Fruit fly (Drosophila melanogaster) whole organism, wandering third instar larva: ENCODE results near the gene CG13606.

Experiments
- CG32264 ChIP-seq: fragments of 200-800 bp; sonication (Bioruptor generic); optimal IDR thresholded peaks from 2 replicates; lab custom pipeline; 2016; ENCODE audit warnings: missing biosample characterization, missing genetic modification characterization
- CG9705 ChIP-seq: fragments of 200-800 bp; sonication (Bioruptor generic); optimal IDR thresholded peaks from 2 replicates; lab custom pipeline; 2018; ENCODE audit warnings: missing biosample characterization, mild to moderate bottlenecking, missing genetic modification characterization
- CrebA ChIP-seq: fragments of 200-800 bp; sonication (Bioruptor generic); optimal IDR thresholded peaks from 2 replicates; lab custom pipeline; 2016; ENCODE audit warnings: missing biosample characterization, mild to moderate bottlenecking, missing genetic modification characterization, borderline replicate concordance
- Dfd ChIP-seq: fragments of >200 bp; optimal IDR thresholded peaks from 2 replicates; lab custom pipeline; 2017; ENCODE audit warnings: missing biosample characterization, missing genetic modification characterization
- Dif ChIP-seq: fragments of 200-275, 200-300 bp; sonication (Bioruptor generic); optimal IDR thresholded peaks from 2 replicates; lab custom pipeline; 2018; ENCODE audit warnings: missing biosample characterization, missing genetic modification characterization; ENCODE audit not compliant: partially characterized antibody
- GATAd ChIP-seq: sonication (Bioruptor generic); optimal IDR thresholded peaks from 2 replicates; lab custom pipeline; 2016; ENCODE audit warnings: missing biosample characterization, missing genetic modification characterization
- HLH106 ChIP-seq: fragments of 200-800 bp; optimal IDR thresholded peaks from 3 replicates; lab custom pipeline; 2019; ENCODE audit warnings: missing biosample characterization, mild to moderate bottlenecking, missing genetic modification characterization, moderate library complexity
- Hnf4 ChIP-seq: fragments of 200-800 bp; sonication (Bioruptor generic); optimal IDR thresholded peaks from 2 replicates; lab custom pipeline; 2016; ENCODE audit warnings: missing biosample characterization, mild to moderate bottlenecking, missing genetic modification characterization
- Hr78 ChIP-seq: fragments of >200 bp; optimal IDR thresholded peaks from 2 replicates; lab custom pipeline; 2017; ENCODE audit warnings: missing biosample characterization, missing genetic modification characterization
- Hr83 ChIP-seq: fragments of 200-300 bp; sonication (Bioruptor generic); optimal IDR thresholded peaks from 2 replicates; lab custom pipeline; 2016; ENCODE audit warnings: missing biosample characterization, mild to moderate bottlenecking, missing genetic modification characterization, moderate library complexity; ENCODE audit not compliant: poor library complexity, severe bottlenecking
- Jra ChIP-seq: sonication (Bioruptor generic); optimal IDR thresholded peaks from 2 replicates; lab custom pipeline; 2016; ENCODE audit warnings: missing biosample characterization, missing genetic modification characterization
- Mio ChIP-seq: sonication (Bioruptor generic); optimal IDR thresholded peaks from 2 replicates; lab custom pipeline; 2016; ENCODE audit warnings: missing biosample characterization, missing genetic modification characterization
- N ChIP-seq: fragments of >200 bp; optimal IDR thresholded peaks from 2 replicates; lab custom pipeline; 2018; ENCODE audit warnings: missing biosample characterization, missing external identifiers, missing genetic modification characterization
- OdsH ChIP-seq: fragments of 200-800 bp; sonication (Bioruptor generic); optimal IDR thresholded peaks from 2 replicates; lab custom pipeline; 2016; ENCODE audit warnings: missing biosample characterization, mild to moderate bottlenecking, missing genetic modification characterization
- Rel ChIP-seq, 2 experiments: fragments of 200-800 bp; sonication (Bioruptor generic) in 1 of 2; optimal IDR thresholded peaks; 2 replicates in 1 of 2; 3 replicates in 1 of 2; lab custom pipeline; 2016 to 2019; ENCODE audit warnings: mild to moderate bottlenecking in 2 of 2, missing biosample characterization in 2 of 2, missing genetic modification characterization in 2 of 2, moderate library complexity in 1 of 2
- Sp1 ChIP-seq: fragments of 200-800 bp; sonication (Bioruptor generic); optimal IDR thresholded peaks from 3 replicates; lab custom pipeline; 2019; ENCODE audit warnings: missing biosample characterization, mild to moderate bottlenecking, missing genetic modification characterization, moderate library complexity
- Vsx2 ChIP-seq: fragments of 200-300, 225-300 bp; sonication (Bioruptor generic); optimal IDR thresholded peaks from 2 replicates; lab custom pipeline; 2018; ENCODE audit warnings: missing biosample characterization, missing genetic modification characterization; ENCODE audit not compliant: partially characterized antibody
- br ChIP-seq: fragments of 200-800 bp; sonication (Bioruptor generic); optimal IDR thresholded peaks from 2 replicates; lab custom pipeline; 2016; ENCODE audit warnings: missing biosample characterization, missing genetic modification characterization
- brk ChIP-seq: fragments of 200-800 bp; sonication (Bioruptor generic); optimal IDR thresholded peaks from 2 replicates; lab custom pipeline; 2016; ENCODE audit warnings: missing biosample characterization, mild to moderate bottlenecking, missing genetic modification characterization
- dl ChIP-seq, 2 experiments: fragments of 175-275, 200-275 bp in 1 of 2; fragments of 200-275 bp in 1 of 2; sonication (Bioruptor generic); optimal IDR thresholded peaks; lab custom pipeline; 2018; ENCODE audit warnings: mild to moderate bottlenecking in 2 of 2, missing biosample characterization in 2 of 2, missing genetic modification characterization in 2 of 2, moderate library complexity in 2 of 2; ENCODE audit not compliant: partially characterized antibody in 2 of 2, insufficient read depth in 1 of 2
- dmrt93B ChIP-seq: fragments of 200-800 bp; sonication (Bioruptor generic); optimal IDR thresholded peaks from 2 replicates; lab custom pipeline; 2018; ENCODE audit warnings: missing biosample characterization, mild to moderate bottlenecking, missing genetic modification characterization
- dsf ChIP-seq: sonication (Bioruptor generic); optimal IDR thresholded peaks from 2 replicates; lab custom pipeline; 2016; ENCODE audit warnings: missing biosample characterization, missing genetic modification characterization, borderline replicate concordance
- ey ChIP-seq: fragments of 200-800 bp; sonication (Bioruptor generic); optimal IDR thresholded peaks from 2 replicates; lab custom pipeline; 2016; ENCODE audit warnings: missing biosample characterization, missing genetic modification characterization
- foxo ChIP-seq, 2 experiments: fragments of 200-800 bp; sonication (Bioruptor generic); optimal IDR thresholded peaks; 2 replicates in 1 of 2; 3 replicates in 1 of 2; lab custom pipeline; 2016 to 2017; ENCODE audit warnings: missing biosample characterization in 2 of 2, missing genetic modification characterization in 2 of 2
- fru ChIP-seq: fragments of 200-800 bp; sonication (Bioruptor generic); optimal IDR thresholded peaks from 3 replicates; lab custom pipeline; 2016; ENCODE audit warnings: missing biosample characterization, mild to moderate bottlenecking, missing genetic modification characterization
- h ChIP-seq: fragments of 200-800 bp; sonication (Bioruptor generic); optimal IDR thresholded peaks from 3 replicates; lab custom pipeline; 2016; ENCODE audit warnings: missing biosample characterization, mild to moderate bottlenecking, missing genetic modification characterization
- jim ChIP-seq: fragments of 175-275, 200-325 bp; sonication (Bioruptor generic); optimal IDR thresholded peaks from 2 replicates; lab custom pipeline; 2016; ENCODE audit warnings: missing biosample characterization, mild to moderate bottlenecking, missing genetic modification characterization
- lola ChIP-seq: fragments of >200 bp; optimal IDR thresholded peaks from 2 replicates; lab custom pipeline; 2017; ENCODE audit warnings: missing biosample characterization, missing genetic modification characterization
- pan ChIP-seq: fragments of >200 bp; optimal IDR thresholded peaks from 2 replicates; lab custom pipeline; 2017
- psq ChIP-seq: fragments of 200-800 bp; sonication (Bioruptor generic); optimal IDR thresholded peaks from 3 replicates; lab custom pipeline; 2017; ENCODE audit warnings: missing biosample characterization, mild to moderate bottlenecking, missing genetic modification characterization, moderate library complexity
- rgr ChIP-seq: fragments of 200-800 bp; sonication (Bioruptor generic); optimal IDR thresholded peaks from 3 replicates; lab custom pipeline; 2016; ENCODE audit warnings: missing biosample characterization, mild to moderate bottlenecking, missing genetic modification characterization
- sage ChIP-seq: fragments of 200-800 bp; sonication (Bioruptor generic); optimal IDR thresholded peaks from 2 replicates; lab custom pipeline; 2016; ENCODE audit warnings: missing biosample characterization, mild to moderate bottlenecking, missing genetic modification characterization
- sv ChIP-seq: fragments of 200-800 bp; sonication (Bioruptor generic); optimal IDR thresholded peaks from 3 replicates; lab custom pipeline; 2016; ENCODE audit warnings: missing biosample characterization, missing genetic modification characterization
- tai ChIP-seq: sonication (Bioruptor generic); optimal IDR thresholded peaks from 2 replicates; lab custom pipeline; 2016; ENCODE audit warnings: missing biosample characterization, missing genetic modification characterization
- woc ChIP-seq: sonication (Bioruptor generic); optimal IDR thresholded peaks from 2 replicates; lab custom pipeline; 2016; ENCODE audit warnings: missing biosample characterization, mild to moderate bottlenecking, missing genetic modification characterization

CG13606 gene

DNA sequence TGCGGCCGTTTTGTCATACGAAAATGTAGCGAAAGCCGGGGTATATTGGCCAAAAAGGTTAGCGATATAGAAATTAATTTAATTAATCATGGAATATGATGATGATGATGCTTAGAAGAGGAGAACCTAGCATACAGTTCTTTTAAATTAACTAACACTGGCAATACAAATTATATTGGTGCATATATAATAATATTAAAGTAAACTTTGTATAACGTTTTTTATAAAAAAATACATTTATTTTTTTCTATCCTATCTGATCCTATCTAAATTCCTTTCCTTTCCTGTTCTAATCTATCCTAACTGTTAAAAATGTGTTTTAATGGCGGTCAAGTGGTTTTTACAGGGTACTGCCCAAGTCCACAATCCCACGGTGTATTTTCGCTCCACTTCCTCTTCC lies 33.5 kb downstream of the CG13606 start:
- TF ChIP-seq N = no peak
- no peak for TF ChIP-seq tai
- TF ChIP-seq lola (GFP tag; lab: Kevin White, UChicago) = no peak
- TF ChIP-seq Jra (GFP tag; lab: Kevin White, UChicago) = no peak
- TF ChIP-seq dl (GFP tag; optimal IDR thresholded peaks at IDR 0.05; lab: Kevin White, UChicago; ENCODE audit: insufficient read depth in 1 of 2, partially characterized antibody in 2 of 2) = no peak
- TF ChIP-seq fru (GFP tag; lab: Kevin White, UChicago) = no peak
- TF ChIP-seq CrebA (GFP tag; lab: Kevin White, UChicago) = no peak
- TF ChIP-seq foxo (GFP tag; optimal IDR thresholded peaks at IDR 0.05; lab: Kevin White, UChicago) = peak in 1 of 2 experiments; percentile 53
- no peak for TF ChIP-seq sage
- no peak for TF ChIP-seq GATAd (GFP tag; lab: Kevin White, UChicago)
- peak; percentile 23 for TF ChIP-seq OdsH (GFP tag; lab: Kevin White, UChicago)
- peak; percentile 27 for TF ChIP-seq HLH106 (tag; lab: Kevin White, UChicago)
- peak; percentile 19 for TF ChIP-seq rgr (GFP tag; lab: Kevin White, UChicago)
- peak; percentile 41 for TF ChIP-seq psq
- TF ChIP-seq CG32264 (GFP tag; lab: Kevin White, UChicago) = no peak
- TF ChIP-seq jim = no peak
- no peak for TF ChIP-seq CG9705 (GFP tag; lab: Kevin White, UChicago)
- no peak for TF ChIP-seq Dfd (GFP tag; lab: Kevin White, UChicago)
- no peak for TF ChIP-seq br
- no peak for TF ChIP-seq Mio
- peak; percentile 54 for TF ChIP-seq pan (lab: Kevin White, UChicago)
- TF ChIP-seq dmrt93B = peak; percentile 50
- no peak for TF ChIP-seq sv (GFP tag; lab: Kevin White, UChicago)
- TF ChIP-seq Hnf4 = no peak
- no peak for TF ChIP-seq dsf (GFP tag; lab: Kevin White, UChicago)
- no peak for TF ChIP-seq Rel (GFP tag; optimal IDR thresholded peaks at IDR 0.05; lab: Kevin White, UChicago)
- TF ChIP-seq Rel (tag; optimal IDR thresholded peaks at IDR 0.05; lab: Kevin White, UChicago) = no peak
- TF ChIP-seq Sp1 (GFP tag; lab: Kevin White, UChicago) = peak; percentile 43
- TF ChIP-seq brk (GFP tag; lab: Kevin White, UChicago) = no peak
- TF ChIP-seq Vsx2 (GFP tag; lab: Kevin White, UChicago) = no peak

dm6 chr3R:24206341-24207114 lies 34.1 kb downstream of the CG13606 start:
- TF ChIP-seq rgr (GFP tag; lab: Kevin White, UChicago) (peak; percentile 2), Hr78 (GFP tag; lab: Kevin White, UChicago) (no peak), Hr83 (GFP tag; lab: Kevin White, UChicago) (no peak), tai (no peak), psq (no peak), HLH106 (tag; lab: Kevin White, UChicago) (no peak), lola (GFP tag; lab: Kevin White, UChicago) (no peak), fru (GFP tag; lab: Kevin White, UChicago) (peak; percentile 48), br (no peak), brk (GFP tag; lab: Kevin White, UChicago) (no peak), h (peak; percentile 42), ey (peak; percentile 1), CrebA (GFP tag; lab: Kevin White, UChicago) (no peak), pan (lab: Kevin White, UChicago) (no peak), CG32264 (GFP tag; lab: Kevin White, UChicago) (no peak), N (no peak), CG9705 (GFP tag; lab: Kevin White, UChicago) (no peak), GATAd (GFP tag; lab: Kevin White, UChicago) (no peak), foxo (GFP tag; optimal IDR thresholded peaks at IDR 0.05; lab: Kevin White, UChicago) (peak in 1 of 2 experiments; percentile 9)

DNA sequence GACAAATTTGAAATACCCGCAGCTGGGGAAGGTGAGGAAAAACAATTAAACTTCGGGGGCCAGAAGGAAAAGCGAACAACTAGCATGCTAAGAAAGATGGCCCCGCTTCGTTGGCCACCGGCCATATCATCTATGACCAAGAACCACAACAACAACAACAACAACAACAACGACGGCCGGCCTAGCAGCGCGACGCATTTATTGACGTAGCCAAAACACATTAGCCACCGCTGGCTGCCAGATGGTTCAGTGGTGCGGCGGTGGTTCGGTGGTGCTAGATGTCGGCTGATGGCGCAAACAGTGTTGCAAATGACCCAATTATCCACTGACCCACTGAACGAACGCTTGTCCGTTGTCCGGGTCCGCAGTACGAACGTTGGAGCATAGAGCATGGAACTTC lies 41.2 kb downstream of the CG13606 start:
- no peak for TF ChIP-seq Dif
- no peak for TF ChIP-seq psq
- TF ChIP-seq Hr83 (GFP tag; lab: Kevin White, UChicago) = no peak
- TF ChIP-seq foxo (GFP tag; optimal IDR thresholded peaks at IDR 0.05; lab: Kevin White, UChicago) = no peak
- TF ChIP-seq woc (GFP tag; lab: Kevin White, UChicago) = no peak
- TF ChIP-seq fru (GFP tag; lab: Kevin White, UChicago) = no peak
- TF ChIP-seq pan (lab: Kevin White, UChicago) = no peak
- no peak for TF ChIP-seq Rel (GFP tag; optimal IDR thresholded peaks at IDR 0.05; lab: Kevin White, UChicago)
- no peak for TF ChIP-seq Rel (tag; optimal IDR thresholded peaks at IDR 0.05; lab: Kevin White, UChicago)
- no peak for TF ChIP-seq CG9705 (GFP tag; lab: Kevin White, UChicago)
- no peak for TF ChIP-seq Mio
- no peak for TF ChIP-seq brk (GFP tag; lab: Kevin White, UChicago)
- TF ChIP-seq Hnf4 = no peak
